Fruit fly (Drosophila melanogaster) S2 (cell line): ENCODE results near the gene Teh1.

Experiments
- CG8478 ChIP-seq: fragments of >200 bp; optimal IDR thresholded peaks from 2 replicates; lab custom pipeline; 2018
- CTCF ChIP-seq, 2 experiments: fragments of >200 bp; optimal IDR thresholded peaks; 2 replicates each; lab custom pipeline; 2018

dm6 chr3R:9910866-9911265, 42.9 kb upstream of the Teh1 start:
- no peak for TF ChIP-seq CG8478 (lab: Kevin White, UChicago)
- TF ChIP-seq CTCF (optimal IDR thresholded peaks at IDR 0.05; lab: Kevin White, UChicago): no peak
